Worm (Caenorhabditis elegans): ENCODE results near the gene cyp-33C5.

cyp-33C5 gene

DNA sequence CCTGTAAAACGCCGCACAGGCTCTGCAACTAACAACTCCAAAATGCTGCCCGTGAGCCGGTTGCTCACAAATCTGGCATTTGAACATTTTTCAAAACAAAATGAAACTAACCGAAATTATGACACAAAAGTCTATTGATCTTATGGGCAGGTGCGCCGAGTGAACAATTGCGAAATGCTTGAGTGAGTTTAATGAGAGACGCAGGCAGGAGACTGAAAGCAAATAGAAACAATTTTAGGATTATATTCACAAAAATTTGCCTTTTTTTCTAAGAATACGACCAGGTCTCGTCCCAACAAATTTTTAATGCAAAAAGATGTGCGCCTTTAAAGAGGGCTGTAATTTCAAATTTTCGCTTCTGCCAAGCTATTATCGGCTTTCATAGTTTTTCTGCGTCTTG, 19.7 kb downstream of the cyp-33C5 start, which contains the start of gene nhr-183:
Gene nhr-183, minus strand, starts transcription at position 180 of the 400 bp plus-strand sequence.
- TF ChIP-seq ceh-82 (tag; optimal IDR thresholded peaks at IDR 0.05) (no peak), pha-4 (tag; optimal IDR thresholded peaks at IDR 0.05) (peak; percentile 46), nfya-1 (tag; optimal IDR thresholded peaks at IDR 0.05; ENCODE audit: insufficient read depth) (no peak), ceh-28 (tag; optimal IDR thresholded peaks at IDR 0.05) (no peak)

DNA sequence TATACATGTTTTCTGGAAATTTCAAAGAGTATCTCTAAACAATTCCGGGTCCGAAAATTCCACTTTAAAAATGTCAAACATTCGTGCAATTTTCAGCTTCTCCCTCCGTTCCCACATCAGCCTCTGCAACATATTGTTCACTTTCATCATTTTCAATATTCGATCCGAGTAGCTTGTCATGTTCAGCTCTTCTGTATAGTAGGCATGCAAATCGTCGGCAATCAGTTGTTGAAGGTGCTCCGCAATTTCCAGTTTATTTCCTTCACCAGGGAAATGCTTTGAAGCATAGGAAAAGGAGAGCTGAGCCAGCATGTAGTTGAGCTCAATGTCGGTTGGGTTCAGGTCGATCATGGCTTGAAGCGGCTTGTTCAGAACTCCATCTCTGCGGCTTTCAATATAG, 20.1 kb downstream of the cyp-33C5 start:
- TF ChIP-seq nhr-237 (tag; optimal IDR thresholded peaks at IDR 0.05) (no peak), ztf-4 (tag; optimal IDR thresholded peaks at IDR 0.05) (no peak), nhr-76 (tag; optimal IDR thresholded peaks at IDR 0.05) (no peak), ceh-9 (tag; optimal IDR thresholded peaks at IDR 0.05) (no peak), daf-12 (tag; optimal IDR thresholded peaks at IDR 0.05) (no peak), jun-1 (tag; optimal IDR thresholded peaks at IDR 0.05) (no peak)

DNA sequence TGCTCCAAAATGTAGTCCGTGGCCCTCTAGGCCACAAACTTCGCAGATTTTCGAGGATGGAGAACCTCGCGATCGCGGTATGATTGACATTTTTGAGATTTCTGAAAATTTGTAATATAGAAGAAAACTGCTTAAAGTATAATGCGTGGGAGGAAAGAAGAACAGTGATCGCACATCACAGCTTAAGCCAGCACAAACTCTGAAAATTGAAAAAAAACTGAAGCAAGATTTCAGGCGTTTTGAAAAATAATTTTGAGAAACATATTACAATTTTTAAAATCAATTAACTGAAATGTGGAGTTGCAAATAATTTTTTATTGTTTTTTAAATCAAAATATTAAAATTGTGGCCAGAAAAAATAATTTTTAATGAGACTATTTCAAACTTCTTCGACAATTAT, 22.2 kb downstream of the cyp-33C5 start, which contains the start of gene nhr-275:
Gene nhr-275, minus strand, starts transcription at position 101 of the 400 bp plus-strand sequence.
- TF ChIP-seq elt-2 (tag; optimal IDR thresholded peaks at IDR 0.05) (no peak), nhr-237 (tag; optimal IDR thresholded peaks at IDR 0.05) (no peak), unc-39 (tag; optimal IDR thresholded peaks at IDR 0.05) (no peak), snpc-4 (tag; optimal IDR thresholded peaks at IDR 0.05) (no peak), daf-12 (tag; optimal IDR thresholded peaks at IDR 0.05) (no peak), nhr-25 (tag; optimal IDR thresholded peaks at IDR 0.05) (no peak), aly-2 (tag; optimal IDR thresholded peaks at IDR 0.05) (no peak), ztf-4 (tag; optimal IDR thresholded peaks at IDR 0.05) (no peak), nhr-76 (tag; optimal IDR thresholded peaks at IDR 0.05) (no peak), skn-1 (tag; optimal IDR thresholded peaks at IDR 0.05) (no peak), mml-1 (tag; optimal IDR thresholded peaks at IDR 0.05) (no peak), ceh-9 (tag; optimal IDR thresholded peaks at IDR 0.05) (no peak), ama-1 (optimal IDR thresholded peaks at IDR 0.05) (no peak), nhr-12 (tag; optimal IDR thresholded peaks at IDR 0.05) (no peak), jun-1 (tag; optimal IDR thresholded peaks at IDR 0.05) (no peak), zag-1 (tag; optimal IDR thresholded peaks at IDR 0.05) (no peak)

DNA sequence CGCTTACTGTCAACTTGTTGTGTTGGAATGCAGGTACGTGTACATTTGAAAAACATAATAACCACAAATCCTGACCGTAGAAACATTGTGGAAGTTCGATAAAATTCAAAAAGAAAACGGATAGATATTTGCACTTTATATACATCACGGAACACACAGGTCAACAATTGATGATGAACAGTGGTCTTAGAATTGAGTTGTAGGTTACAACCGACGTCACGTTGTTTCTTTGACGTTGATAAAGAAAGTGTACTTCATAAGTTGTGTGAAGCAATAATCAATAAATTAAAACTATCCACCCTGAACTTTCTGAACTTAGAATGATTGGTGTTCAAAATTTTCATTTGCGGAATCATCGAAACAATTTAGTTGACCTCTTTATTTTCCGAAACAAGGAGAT, 26.9 kb downstream of the cyp-33C5 start, which contains the start of gene Y5H2A.1:
Gene Y5H2A.1, minus strand, starts transcription at position 101 of the 400 bp plus-strand sequence.
- TF ChIP-seq elt-1 (tag; optimal IDR thresholded peaks at IDR 0.05) (no peak), eor-1 (tag; optimal IDR thresholded peaks at IDR 0.05) (no peak), egl-5 (tag; optimal IDR thresholded peaks at IDR 0.05) (no peak), nhr-28 (tag; optimal IDR thresholded peaks at IDR 0.05) (no peak), R02D3.7 (tag; optimal IDR thresholded peaks at IDR 0.05) (no peak)

DNA sequence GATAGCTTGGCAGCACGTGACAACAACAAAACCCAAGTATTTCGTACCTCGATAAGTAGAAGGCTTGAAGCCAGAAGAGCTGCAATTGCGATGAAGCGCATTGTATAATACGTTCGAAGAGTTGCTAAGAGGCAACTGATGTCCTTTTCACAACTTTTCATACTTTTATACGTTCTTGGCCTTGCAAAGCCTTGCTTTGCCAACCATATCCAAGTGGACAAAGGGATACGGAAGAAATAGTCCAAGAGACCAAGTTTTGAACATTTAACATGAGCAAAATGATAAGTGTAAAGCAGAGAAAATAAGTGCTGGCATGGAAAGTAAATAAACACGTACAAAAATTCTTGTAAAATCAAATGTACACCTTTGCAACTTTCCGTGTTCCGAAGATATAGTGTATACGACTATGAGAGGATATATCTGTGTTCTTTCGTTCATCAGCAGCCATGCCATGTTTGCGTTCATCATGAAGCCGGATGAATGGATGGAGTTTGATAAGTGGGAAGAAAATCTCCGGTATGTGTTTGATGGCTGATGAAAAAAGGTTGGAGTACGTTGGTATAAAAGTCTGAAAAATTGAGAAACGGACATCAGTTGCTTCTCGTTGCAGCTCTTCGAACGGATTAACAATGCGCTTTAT, 29.6 kb downstream of the cyp-33C5 start, which contains the start of the genes Y5H2A.4 and abu-4:
Gene Y5H2A.4, minus strand, starts transcription at position 101 of the 640 bp plus-strand sequence.
Gene abu-4, plus strand, starts transcription at position 590 of the 640 bp plus-strand sequence.
- TF ChIP-seq ceh-28 (tag; optimal IDR thresholded peaks at IDR 0.05) (no peak), eor-1 (tag; optimal IDR thresholded peaks at IDR 0.05) (no peak), nhr-76 (tag; optimal IDR thresholded peaks at IDR 0.05) (no peak), pha-4 (tag; optimal IDR thresholded peaks at IDR 0.05) (no peak), elt-1 (tag; optimal IDR thresholded peaks at IDR 0.05) (no peak), aly-2 (tag; optimal IDR thresholded peaks at IDR 0.05) (no peak), snpc-4 (tag; optimal IDR thresholded peaks at IDR 0.05) (no peak), nhr-12 (tag; optimal IDR thresholded peaks at IDR 0.05) (no peak), mml-1 (tag; optimal IDR thresholded peaks at IDR 0.05) (no peak), ZK546.5 (tag; optimal IDR thresholded peaks at IDR 0.05) (no peak), lin-39 (tag; optimal IDR thresholded peaks at IDR 0.05) (no peak)

DNA sequence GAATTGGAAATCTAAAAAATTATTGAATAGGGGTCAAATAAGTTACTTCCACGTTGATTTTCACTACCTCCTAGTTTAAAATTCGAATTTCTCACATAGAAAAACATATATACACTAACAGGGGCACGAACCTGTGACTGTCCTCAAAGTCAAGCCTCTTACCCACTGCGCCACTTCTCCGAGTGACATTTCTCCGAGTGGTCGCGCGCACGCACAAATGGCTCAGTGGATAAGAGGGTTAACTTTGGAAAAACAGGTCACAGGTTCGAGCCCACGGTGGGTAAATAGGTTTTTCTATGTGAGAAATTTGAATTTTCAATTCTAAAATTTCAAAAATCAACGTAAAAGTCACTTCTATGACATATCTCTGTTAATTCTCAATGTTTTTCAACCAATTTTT, 32.5 kb downstream of the cyp-33C5 start:
- TF ChIP-seq unc-39 (tag; optimal IDR thresholded peaks at IDR 0.05): no peak
- TF ChIP-seq elt-1 (tag; optimal IDR thresholded peaks at IDR 0.05): no peak
- peak; percentile 2 for TF ChIP-seq pqm-1 (tag; optimal IDR thresholded peaks at IDR 0.05)
- TF ChIP-seq pha-4 (tag; optimal IDR thresholded peaks at IDR 0.05): peak; percentile 21
- no peak for TF ChIP-seq fkh-10 (GFP tag; optimal IDR thresholded peaks at IDR 0.05)
- TF ChIP-seq ceh-16 (tag; optimal IDR thresholded peaks at IDR 0.05): no peak
- TF ChIP-seq lin-15B (tag; optimal IDR thresholded peaks at IDR 0.05): peak; percentile 10
